Fruit fly (Drosophila melanogaster) whole organism, wandering third instar larva: ENCODE results near the gene CG32037.

Experiments used
- Hr78 ChIP-seq: fragments of >200 bp; optimal IDR thresholded peaks from 2 replicates; lab custom pipeline; 2017; ENCODE audit warnings: missing biosample characterization, missing genetic modification characterization
- N ChIP-seq: fragments of >200 bp; optimal IDR thresholded peaks from 2 replicates; lab custom pipeline; 2018; ENCODE audit warnings: missing biosample characterization, missing external identifiers, missing genetic modification characterization
- pan ChIP-seq: fragments of >200 bp; optimal IDR thresholded peaks from 2 replicates; lab custom pipeline; 2017
- tai ChIP-seq: sonication (Bioruptor generic); optimal IDR thresholded peaks from 2 replicates; lab custom pipeline; 2016; ENCODE audit warnings: missing biosample characterization, missing genetic modification characterization
- usp ChIP-seq: fragments of >200 bp; optimal IDR thresholded peaks from 2 replicates; lab custom pipeline; 2017; ENCODE audit warnings: missing biosample characterization, missing genetic modification characterization

- TF ChIP-seq pan (lab: Kevin White, UChicago) (no peak), usp (no peak), N (GFP tag; lab: Kevin White, UChicago) (no peak), tai (GFP tag; lab: Kevin White, UChicago) (no peak), Hr78 (GFP tag; lab: Kevin White, UChicago) (no peak)
Measured at dm6 chr3L:9476829-9477228, 15.2 kb downstream of the CG32037 start, which contains the start of the genes Uch-L5 and Jarid2.
